Fruit fly (Drosophila melanogaster) whole organism, adult: ENCODE measurements around the gene Vps24.

Experiments
- CG11617 ChIP-seq: fragments of 200-800 bp; sonication (Bioruptor generic); optimal IDR thresholded peaks from 2 replicates; lab custom pipeline; 2017; ENCODE audit warnings: mild to moderate bottlenecking, missing biosample characterization, missing genetic modification reagents, missing genetic modification characterization
- CG12768 ChIP-seq: fragments of 200-800 bp; sonication (Bioruptor generic); optimal IDR thresholded peaks from 2 replicates; lab custom pipeline; 2017; ENCODE audit warnings: missing biosample characterization, missing genetic modification characterization, mild to moderate bottlenecking, moderate library complexity, missing genetic modification reagents
- CG14711 ChIP-seq: fragments of 200-800 bp; sonication (Bioruptor generic); optimal IDR thresholded peaks from 2 replicates; lab custom pipeline; 2018; ENCODE audit warnings: missing biosample characterization, mild to moderate bottlenecking, missing genetic modification characterization, moderate library complexity
- CG1620 ChIP-seq: fragments of 200-800 bp; sonication (Bioruptor generic); optimal IDR thresholded peaks from 2 replicates; lab custom pipeline; 2016; ENCODE audit warnings: missing biosample characterization, missing genetic modification characterization
- CG33017 ChIP-seq: fragments of 200-800 bp; sonication (Bioruptor generic); optimal IDR thresholded peaks from 2 replicates; lab custom pipeline; 2018; ENCODE audit warnings: missing biosample characterization, mild to moderate bottlenecking, missing genetic modification characterization, moderate library complexity
- CG5204 ChIP-seq: fragments of 200-800 bp; sonication (Bioruptor generic); optimal IDR thresholded peaks from 2 replicates; lab custom pipeline; 2016; ENCODE audit warnings: missing biosample characterization, missing genetic modification characterization
- CG7045 ChIP-seq: fragments of 200-800 bp; sonication (Bioruptor generic); optimal IDR thresholded peaks from 2 replicates; lab custom pipeline; 2017; ENCODE audit warnings: missing biosample characterization, mild to moderate bottlenecking, missing genetic modification characterization
- CG7101 ChIP-seq: fragments of 200-800 bp; sonication (Bioruptor generic); optimal IDR thresholded peaks from 2 replicates; lab custom pipeline; 2018; ENCODE audit warnings: missing biosample characterization, mild to moderate bottlenecking, missing genetic modification characterization, moderate library complexity
- Clk ChIP-seq: fragments of 200-800 bp; sonication (Bioruptor generic); optimal IDR thresholded peaks from 2 replicates; lab custom pipeline; 2017; ENCODE audit warnings: missing biosample characterization, missing genetic modification characterization
- Crg-1 ChIP-seq: fragments of 200-800 bp; sonication (Bioruptor generic); optimal IDR thresholded peaks from 2 replicates; lab custom pipeline; 2016; ENCODE audit warnings: missing biosample characterization, missing genetic modification characterization
- Hr96 ChIP-seq: fragments of 200-800 bp; sonication (Bioruptor generic); optimal IDR thresholded peaks from 2 replicates; lab custom pipeline; 2016; ENCODE audit warnings: missing biosample characterization, missing genetic modification characterization
- Mnt ChIP-seq: fragments of 200-800 bp; sonication (Bioruptor generic); optimal IDR thresholded peaks from 2 replicates; lab custom pipeline; 2016; ENCODE audit warnings: missing biosample characterization, mild to moderate bottlenecking, missing genetic modification characterization
- bab1 ChIP-seq: fragments of 200-800 bp; sonication (Bioruptor generic); optimal IDR thresholded peaks from 3 replicates; lab custom pipeline; 2019; ENCODE audit warnings: missing biosample characterization, mild to moderate bottlenecking, missing genetic modification characterization, moderate library complexity
- cic ChIP-seq: fragments of 200-800 bp; sonication (Bioruptor generic); optimal IDR thresholded peaks from 2 replicates; lab custom pipeline; 2017; ENCODE audit warnings: missing biosample characterization, mild to moderate bottlenecking, missing genetic modification characterization, moderate library complexity
- cnc ChIP-seq, 2 experiments: fragments of >200 bp; optimal IDR thresholded peaks; 2 replicates each; lab custom pipeline; 2017
- kay ChIP-seq: fragments of 200-800 bp; sonication (Bioruptor generic); peaks from one replicate; lab custom pipeline; 2016; ENCODE audit warnings: missing biosample characterization, missing genetic modification characterization, borderline replicate concordance
- ovo ChIP-seq: fragments of 200-800 bp; sonication (Bioruptor generic); optimal IDR thresholded peaks from 2 replicates; lab custom pipeline; 2016; ENCODE audit warnings: missing biosample characterization, missing genetic modification characterization
- pad ChIP-seq: fragments of 200-800 bp; sonication (Bioruptor generic); optimal IDR thresholded peaks from 3 replicates; lab custom pipeline; 2017; ENCODE audit warnings: missing biosample characterization, missing genetic modification characterization, mild to moderate bottlenecking, moderate library complexity, missing genetic modification reagents
- tj ChIP-seq: fragments of 200-800 bp; sonication (Bioruptor generic); optimal IDR thresholded peaks from 3 replicates; lab custom pipeline; 2017; ENCODE audit warnings: missing biosample characterization, mild to moderate bottlenecking, missing genetic modification characterization, moderate library complexity
- toe ChIP-seq: fragments of 200-800 bp; sonication (Bioruptor generic); optimal IDR thresholded peaks from 2 replicates; lab custom pipeline; 2016; ENCODE audit warnings: missing biosample characterization, missing genetic modification characterization

Vps24 gene

dm6 chr3R:4318589-4318988, 7.8 kb upstream of the Vps24 start:
- TF ChIP-seq bab1 (no peak), CG7101 (tag; lab: Kevin White, UChicago) (no peak), Hr96 (GFP tag; lab: Kevin White, UChicago) (no peak), CG11617 (GFP tag; lab: Kevin White, UChicago) (no peak), kay (GFP tag; lab: Kevin White, UChicago) (no peak), toe (no peak), cnc (optimal IDR thresholded peaks at IDR 0.05; lab: Kevin White, UChicago) (no peak), CG33017 (tag; lab: Kevin White, UChicago) (no peak), CG12768 (GFP tag; lab: Kevin White, UChicago) (no peak), ovo (no peak), Clk (GFP tag; lab: Kevin White, UChicago) (no peak), CG7045 (no peak), Crg-1 (GFP tag; lab: Kevin White, UChicago) (no peak), CG1620 (GFP tag; lab: Kevin White, UChicago) (no peak), Mnt (GFP tag; lab: Kevin White, UChicago) (no peak)

- TF ChIP-seq bab1: peak; percentile 39
- peak; percentile 65 for TF ChIP-seq CG7101 (tag; lab: Kevin White, UChicago)
- no peak for TF ChIP-seq cnc (optimal IDR thresholded peaks at IDR 0.05; lab: Kevin White, UChicago)
- TF ChIP-seq Clk (GFP tag; lab: Kevin White, UChicago): no peak
- no peak for TF ChIP-seq toe
- TF ChIP-seq CG11617 (GFP tag; lab: Kevin White, UChicago): peak; percentile 59
- peak; percentile 42 for TF ChIP-seq tj
- TF ChIP-seq CG1620 (GFP tag; lab: Kevin White, UChicago): peak; percentile 19
- no peak for TF ChIP-seq ovo
- TF ChIP-seq CG12768 (GFP tag; lab: Kevin White, UChicago): no peak
- no peak for TF ChIP-seq CG5204 (GFP tag; lab: Kevin White, UChicago)
- TF ChIP-seq pad (GFP tag; lab: Kevin White, UChicago): peak; percentile 11
- TF ChIP-seq kay (GFP tag; lab: Kevin White, UChicago): peak; percentile 70
- TF ChIP-seq Hr96 (GFP tag; lab: Kevin White, UChicago): no peak
- no peak for TF ChIP-seq Crg-1 (GFP tag; lab: Kevin White, UChicago)
- peak; percentile 57 for TF ChIP-seq CG33017 (tag; lab: Kevin White, UChicago)
- TF ChIP-seq CG7045: peak; percentile 32
- peak; percentile 52 for TF ChIP-seq Mnt (GFP tag; lab: Kevin White, UChicago)
- TF ChIP-seq cic (GFP tag; lab: Kevin White, UChicago): no peak
- TF ChIP-seq CG14711 (tag; lab: Kevin White, UChicago): peak; percentile 72
Observed at dm6 chr3R:4311067-4311723, 448 bp upstream of the Vps24 start, which contains the start of gene Suv3. Gene Suv3, plus strand, starts transcription at chr3R:4311555.

dm6 chr3R:4308708-4309107, 2.0 kb downstream of the Vps24 start:
- TF ChIP-seq tj (no peak), CG11617 (GFP tag; lab: Kevin White, UChicago) (no peak), CG1620 (GFP tag; lab: Kevin White, UChicago) (no peak), CG12768 (GFP tag; lab: Kevin White, UChicago) (no peak), ovo (no peak), CG14711 (tag; lab: Kevin White, UChicago) (no peak), CG7101 (tag; lab: Kevin White, UChicago) (no peak), pad (GFP tag; lab: Kevin White, UChicago) (no peak), CG5204 (GFP tag; lab: Kevin White, UChicago) (no peak), cnc (optimal IDR thresholded peaks at IDR 0.05; lab: Kevin White, UChicago) (no peak), CG7045 (no peak)

dm6 chr3R:4307664-4308416, 2.9 kb downstream of the Vps24 start, which contains the start of gene MP1:
Gene MP1, plus strand, starts transcription at chr3R:4307908.
- TF ChIP-seq CG1620 (GFP tag; lab: Kevin White, UChicago) (no peak), kay (GFP tag; lab: Kevin White, UChicago) (no peak), pad (GFP tag; lab: Kevin White, UChicago) (no peak), tj (peak; percentile 62), toe (no peak), CG5204 (GFP tag; lab: Kevin White, UChicago) (no peak), cic (GFP tag; lab: Kevin White, UChicago) (peak; percentile 35), bab1 (peak; percentile 49)

dm6 chr3R:4301485-4301884, 9.3 kb downstream of the Vps24 start:
- TF ChIP-seq CG12768 (GFP tag; lab: Kevin White, UChicago) (no peak), Hr96 (GFP tag; lab: Kevin White, UChicago) (no peak), ovo (no peak), tj (no peak), CG5204 (GFP tag; lab: Kevin White, UChicago) (no peak)

dm6 chr3R:4294689-4295088, 16.1 kb downstream of the Vps24 start, which contains the start of gene Nepl11:
Gene Nepl11, minus strand, starts transcription at chr3R:4294840.
- TF ChIP-seq CG1620 (GFP tag; lab: Kevin White, UChicago): no peak
- no peak for TF ChIP-seq CG33017 (tag; lab: Kevin White, UChicago)
- TF ChIP-seq toe: no peak
- TF ChIP-seq bab1: no peak
- TF ChIP-seq CG14711 (tag; lab: Kevin White, UChicago): no peak
- TF ChIP-seq tj: no peak
- TF ChIP-seq Mnt (GFP tag; lab: Kevin White, UChicago): no peak
- no peak for TF ChIP-seq cic (GFP tag; lab: Kevin White, UChicago)
- TF ChIP-seq pad (GFP tag; lab: Kevin White, UChicago): no peak
- TF ChIP-seq Crg-1 (GFP tag; lab: Kevin White, UChicago): no peak
- TF ChIP-seq cnc (optimal IDR thresholded peaks at IDR 0.05; lab: Kevin White, UChicago): no peak
- no peak for TF ChIP-seq ovo
- no peak for TF ChIP-seq CG7101 (tag; lab: Kevin White, UChicago)
